Worm (Caenorhabditis elegans) whole organism, mixed stage, embryonic: ENCODE measurements around the gene gst-27.

Experiments
- elt-3 ChIP-seq: fragments of 150-350 bp; optimal IDR thresholded peaks from 2 replicates; lab custom pipeline; 2014; ENCODE audit warnings: missing biosample characterization, missing genetic modification characterization
- lin-32 ChIP-seq: fragments of 200-800 bp; sonication (Bioruptor generic); optimal IDR thresholded peaks from 2 replicates; lab custom pipeline; 2018; ENCODE audit warnings: mild to moderate bottlenecking, missing genetic modification characterization, missing compliant biosample characterization
- nhr-76 ChIP-seq: sonication (generic microtip); optimal IDR thresholded peaks from 2 replicates; lab custom pipeline; 2017; ENCODE audit warnings: missing biosample characterization, missing genetic modification characterization
- snpc-4 ChIP-seq: fragments of 150-350 bp; optimal IDR thresholded peaks from 2 replicates; lab custom pipeline; 2014; ENCODE audit warnings: missing biosample characterization, missing genetic modification characterization
- unc-120 ChIP-seq: sonication (generic microtip); optimal IDR thresholded peaks from 2 replicates; lab custom pipeline; 2017; ENCODE audit warnings: missing genetic modification characterization, missing compliant biosample characterization; ENCODE audit not compliant: poor library complexity, severe bottlenecking

DNA sequence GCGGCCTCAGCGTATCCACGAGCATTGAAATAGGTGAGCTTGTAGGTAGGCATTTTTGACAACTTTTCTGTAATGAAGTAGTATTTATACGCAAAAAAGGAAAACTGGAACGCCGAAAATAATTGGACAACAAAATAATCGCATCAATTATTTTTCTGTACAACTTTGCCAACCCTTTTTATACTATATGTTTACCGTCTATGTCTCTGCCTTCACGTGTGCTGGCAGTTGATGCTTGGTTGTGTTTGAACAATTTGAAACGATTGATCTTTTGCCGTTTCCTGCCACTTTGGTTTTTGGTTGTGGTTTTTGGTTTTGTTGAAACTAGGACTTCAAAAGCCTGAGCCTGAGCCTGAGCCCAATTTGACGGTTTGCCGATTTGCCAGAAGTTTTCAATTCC lies 1.8 kb upstream of the gst-27 start, which contains the start of gene gst-28:
- TF ChIP-seq unc-120 (tag; lab: Kevin White, UChicago): no peak
- no peak for TF ChIP-seq elt-3
- TF ChIP-seq nhr-76 (tag; lab: Kevin White, UChicago): no peak
- no peak for TF ChIP-seq snpc-4 (tag; lab: Kevin White, UChicago)
- no peak for TF ChIP-seq lin-32 (GFP tag; lab: Kevin White, UChicago)
